Fruit fly (Drosophila melanogaster): ENCODE measurements around the gene alpha-Cat.

- TF ChIP-seq CG17361 (GFP tag; IDR thresholded peaks at IDR 0.05), result no peak
- no peak for TF ChIP-seq klu (GFP tag; IDR thresholded peaks at IDR 0.05)
- no peak for TF ChIP-seq NK7.1 (GFP tag; optimal IDR thresholded peaks at IDR 0.05)
- TF ChIP-seq CG11696 (GFP tag; IDR thresholded peaks at IDR 0.05), result no peak
- TF ChIP-seq CG10654 (GFP tag; optimal IDR thresholded peaks at IDR 0.05), result no peak
- no peak for TF ChIP-seq h (optimal IDR thresholded peaks at IDR 0.05)
- TF ChIP-seq CG6654 (GFP tag; optimal IDR thresholded peaks at IDR 0.05), result no peak
- no peak for TF ChIP-seq CG8281 (tag; optimal IDR thresholded peaks at IDR 0.05)
- no peak for TF ChIP-seq Adf1 (GFP tag; IDR thresholded peaks at IDR 0.05)
Observed at dm6 chr3L:23278131-23278530, 59.8 kb downstream of the alpha-Cat start.

All from whole organism, embryonic.